Worm (Caenorhabditis elegans) whole organism, L2 larva: ENCODE data around the gene grsp-4.

Experiments used
- F13H6.1 ChIP-seq: sonication (generic microtip); optimal IDR thresholded peaks from 2 replicates; lab custom pipeline; 2016; ENCODE audit warnings: missing genetic modification characterization, missing compliant biosample characterization
- ama-1 ChIP-seq: fragments of 150-350 bp; optimal IDR thresholded peaks from 2 replicates; lab custom pipeline; 2018; ENCODE audit warnings: inconsistent platforms
- blmp-1 ChIP-seq: sonication (generic microtip); optimal IDR thresholded peaks from 2 replicates; lab custom pipeline; 2017; ENCODE audit warnings: missing genetic modification characterization, mild to moderate bottlenecking, missing compliant biosample characterization, antibody characterized with exemption, moderate library complexity; ENCODE audit not compliant: insufficient read depth
- ceh-82 ChIP-seq: fragments of 150-350 bp; optimal IDR thresholded peaks from 2 replicates; lab custom pipeline; 2014; ENCODE audit warnings: missing biosample characterization, missing genetic modification characterization
- fos-1 ChIP-seq: fragments of 150-350 bp; optimal IDR thresholded peaks from 2 replicates; lab custom pipeline; 2014; ENCODE audit warnings: missing biosample characterization, missing genetic modification characterization
- lin-39 ChIP-seq: fragments of 150-350 bp; optimal IDR thresholded peaks from 2 replicates; lab custom pipeline; 2014; ENCODE audit warnings: missing biosample characterization, missing genetic modification reagents, missing genetic modification characterization
- lsy-2 ChIP-seq, 2 experiments: fragments of 150-350 bp in 1 of 2; sonication (generic microtip) in 1 of 2; optimal IDR thresholded peaks; 2 replicates each; lab custom pipeline; 2014 to 2017; ENCODE audit warnings: missing biosample characterization in 2 of 2, missing genetic modification characterization in 2 of 2
- nhr-11 ChIP-seq: fragments of 150-350 bp; optimal IDR thresholded peaks from 2 replicates; lab custom pipeline; 2014; ENCODE audit warnings: missing biosample characterization, missing genetic modification characterization
- snpc-4 ChIP-seq: fragments of 150-350 bp; optimal IDR thresholded peaks from 2 replicates; lab custom pipeline; 2014; ENCODE audit warnings: missing biosample characterization, missing genetic modification characterization
- zag-1 ChIP-seq: fragments of 150-350 bp; optimal IDR thresholded peaks from 2 replicates; lab custom pipeline; 2014; ENCODE audit warnings: missing biosample characterization, missing genetic modification characterization

ce11 chrV:7639787-7640186, 15.0 kb downstream of the grsp-4 start, which contains the start of gene F07C4.10:
- no peak for TF ChIP-seq ama-1 (lab: Kevin White, UChicago)
- no peak for TF ChIP-seq blmp-1 (tag; lab: Kevin White, UChicago)
- TF ChIP-seq zag-1 (tag; lab: Kevin White, UChicago) = no peak
- no peak for TF ChIP-seq lin-39 (tag; lab: Kevin White, UChicago)
- no peak for TF ChIP-seq F13H6.1 (tag; lab: Kevin White, UChicago)
- no peak for TF ChIP-seq ceh-82 (tag; lab: Kevin White, UChicago)
- no peak for TF ChIP-seq snpc-4 (tag; lab: Kevin White, UChicago)
- TF ChIP-seq lsy-2 (tag; optimal IDR thresholded peaks at IDR 0.05; lab: Kevin White, UChicago) = no peak
- TF ChIP-seq nhr-11 = no peak
- no peak for TF ChIP-seq fos-1
